Fruit fly (Drosophila melanogaster) Kc167 (cell line): ENCODE results near the gene sqh.
A peak's percentile ranks its signal among the peaks of the same experiment; 100 is the strongest.

Experiments used
- Myc ChIP-seq: fragments of >200 bp; optimal IDR thresholded peaks from 2 replicates; lab custom pipeline; 2017; ENCODE audit warnings: missing external identifiers
- Sin3A ChIP-seq: fragments of >200 bp; optimal IDR thresholded peaks from 2 replicates; lab custom pipeline; 2018; ENCODE audit warnings: missing external identifiers
- h ChIP-seq: fragments of >200 bp; optimal IDR thresholded peaks from 3 replicates; lab custom pipeline; 2018; ENCODE audit warnings: missing external identifiers
- insv ChIP-seq: fragments of >200 bp; optimal IDR thresholded peaks from 3 replicates; lab custom pipeline; 2018; ENCODE audit warnings: missing external identifiers
- psq ChIP-seq: fragments of >200 bp; optimal IDR thresholded peaks from 2 replicates; lab custom pipeline; 2017; ENCODE audit warnings: missing external identifiers
- ttk ChIP-seq: sonication (Bioruptor generic); optimal IDR thresholded peaks from 2 replicates; lab custom pipeline; 2017; ENCODE audit warnings: missing external identifiers

Gene sqh

DNA sequence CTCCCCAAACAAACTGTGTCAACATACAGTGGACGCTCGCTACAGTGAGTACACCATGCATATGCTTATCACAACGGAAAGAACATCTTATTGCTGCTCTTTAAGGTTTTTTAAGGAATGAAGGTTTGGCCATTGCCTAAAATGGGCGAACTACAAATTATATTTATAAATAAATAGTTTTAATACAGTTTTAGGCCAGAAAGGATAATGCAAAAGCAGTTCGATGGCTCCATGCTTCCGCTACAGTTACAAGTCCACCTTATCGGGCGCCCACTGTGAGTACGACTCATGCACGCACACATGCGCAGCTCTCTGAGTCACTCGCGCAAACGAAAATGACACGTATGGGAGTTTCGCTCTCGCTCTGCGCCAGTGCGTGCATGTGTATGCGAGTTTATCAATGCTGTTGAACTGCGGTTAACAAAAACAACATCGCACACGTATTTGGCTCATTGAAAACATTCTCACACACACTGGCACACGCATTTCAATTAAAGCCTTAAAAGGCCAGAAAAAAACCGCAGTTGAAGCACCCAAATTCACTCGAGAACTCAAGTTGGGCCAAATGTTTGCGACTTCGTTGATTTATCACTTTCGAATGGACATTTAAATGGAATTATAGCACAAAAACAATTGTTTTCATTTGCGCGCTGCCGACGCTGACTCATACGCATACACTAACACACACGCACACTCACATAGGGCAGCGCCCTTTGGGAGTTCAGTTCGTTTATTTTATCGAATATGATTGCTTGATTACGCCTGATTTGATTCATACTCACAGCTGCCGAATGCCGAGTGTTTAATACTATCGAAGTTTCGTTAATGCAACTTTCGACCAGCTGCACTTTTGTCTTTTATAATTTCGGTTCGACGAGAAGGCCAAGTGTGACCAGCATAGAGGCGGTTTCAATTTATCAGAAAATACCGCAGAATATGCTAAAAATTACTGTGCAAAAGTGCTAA, at the start of gene sqh:
sqh (minus strand) TSS at position 916 of the 966 bp plus-strand sequence.
- TF ChIP-seq h (lab: Kevin White, UChicago) (no peak), Myc (lab: Kevin White, UChicago) (no peak), psq (lab: Kevin White, UChicago) (no peak), insv (lab: Kevin White, UChicago) (no peak), Sin3A (no peak), ttk (no peak)

DNA sequence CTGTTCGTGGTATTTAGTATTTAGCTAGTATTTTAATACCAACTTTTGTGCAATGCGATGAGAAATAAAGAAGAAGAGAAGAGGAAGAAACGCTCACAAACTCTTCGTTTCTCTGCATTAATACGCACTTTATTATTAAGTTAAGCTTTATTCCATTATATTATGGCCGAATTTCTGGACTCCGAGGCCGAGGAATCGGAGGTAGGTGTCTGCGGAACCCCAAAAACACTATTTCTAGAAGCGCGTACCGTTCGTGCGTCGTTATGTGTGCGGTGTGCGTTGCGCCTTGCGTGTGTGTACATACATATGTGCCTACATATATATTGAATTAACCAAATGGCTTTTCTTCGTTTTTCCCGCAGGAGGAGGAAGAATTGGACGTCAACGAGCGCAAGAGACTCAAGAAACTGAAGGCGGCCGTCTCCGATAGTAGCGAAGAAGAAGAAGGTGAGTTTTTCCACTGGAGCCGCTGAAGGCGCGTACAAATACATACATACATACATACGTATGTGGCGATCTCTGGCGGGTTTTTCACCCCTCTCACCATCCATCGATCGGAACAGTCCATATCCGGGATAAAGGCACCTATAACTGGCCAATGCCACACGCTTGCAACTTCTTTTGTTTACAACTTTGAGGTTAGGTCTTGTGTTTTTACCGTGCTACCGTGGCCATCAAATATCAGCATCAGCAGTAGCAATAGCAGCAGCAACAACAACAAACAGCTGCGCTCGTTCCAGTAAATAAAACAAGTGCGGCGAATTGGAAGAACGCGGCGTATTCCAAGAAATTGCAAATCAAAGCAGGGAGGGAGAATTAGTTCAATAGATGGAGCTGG, 43.0 kb upstream of the sqh start, which contains the start of gene Spt6:
Spt6 (plus strand) TSS at position 53 of the 838 bp plus-strand sequence.
- no peak for TF ChIP-seq ttk
- no peak for TF ChIP-seq h (lab: Kevin White, UChicago)
- TF ChIP-seq insv (lab: Kevin White, UChicago), result no peak
- no peak for TF ChIP-seq Sin3A
- no peak for TF ChIP-seq psq (lab: Kevin White, UChicago)
- TF ChIP-seq Myc (lab: Kevin White, UChicago), result no peak

DNA sequence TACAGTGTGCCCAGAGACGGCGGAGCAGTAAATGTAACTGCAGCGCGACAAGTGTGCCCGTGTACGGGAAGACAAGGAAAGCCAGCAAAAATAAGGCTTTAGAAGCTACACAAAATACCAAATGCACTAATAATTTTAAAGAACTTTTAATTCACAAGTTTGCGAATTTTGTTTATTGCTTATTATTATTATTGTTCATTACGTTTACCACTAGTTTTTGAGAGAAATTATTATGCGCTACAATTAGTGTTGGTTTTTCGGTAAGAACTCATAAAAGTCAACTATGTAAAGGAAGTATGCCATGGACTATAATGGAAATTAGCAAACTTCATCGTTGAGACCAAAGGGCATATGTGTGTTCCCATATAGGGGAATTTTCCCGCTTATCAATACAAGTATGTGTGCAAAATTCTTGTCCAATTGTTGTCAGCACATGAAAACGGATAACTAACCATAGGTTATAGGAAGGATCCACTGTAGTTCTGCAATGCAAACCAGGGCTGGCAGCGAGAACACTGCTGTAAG, 42.3 kb upstream of the sqh start, which contains the start of gene schlank:
schlank (minus strand) TSS at position 42 of the 525 bp plus-strand sequence.
- TF ChIP-seq h (lab: Kevin White, UChicago) (no peak), Sin3A (no peak), Myc (lab: Kevin White, UChicago) (no peak), ttk (no peak), insv (lab: Kevin White, UChicago) (no peak), psq (lab: Kevin White, UChicago) (no peak)

DNA sequence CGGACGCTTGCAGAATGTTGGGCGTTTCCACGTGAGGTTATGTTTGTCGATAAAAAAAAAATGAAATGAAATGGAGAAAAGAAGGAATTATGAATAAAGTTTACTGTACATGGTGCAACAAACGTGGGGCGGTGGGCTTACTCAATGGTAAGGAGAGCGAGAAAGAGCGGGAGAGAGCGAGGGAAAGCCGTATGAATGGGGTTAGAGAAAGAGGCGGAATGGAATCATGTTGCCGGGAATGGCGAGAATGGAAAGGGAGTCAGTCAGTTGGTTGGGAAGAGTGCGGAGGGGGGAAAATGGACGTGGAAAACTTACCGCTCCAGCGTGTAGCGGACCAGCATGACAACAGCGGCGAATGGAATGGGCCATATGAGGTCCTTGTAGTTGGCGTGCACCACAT, 41.2 kb upstream of the sqh start:
- TF ChIP-seq h (lab: Kevin White, UChicago) (no peak), ttk (peak; percentile 51)

DNA sequence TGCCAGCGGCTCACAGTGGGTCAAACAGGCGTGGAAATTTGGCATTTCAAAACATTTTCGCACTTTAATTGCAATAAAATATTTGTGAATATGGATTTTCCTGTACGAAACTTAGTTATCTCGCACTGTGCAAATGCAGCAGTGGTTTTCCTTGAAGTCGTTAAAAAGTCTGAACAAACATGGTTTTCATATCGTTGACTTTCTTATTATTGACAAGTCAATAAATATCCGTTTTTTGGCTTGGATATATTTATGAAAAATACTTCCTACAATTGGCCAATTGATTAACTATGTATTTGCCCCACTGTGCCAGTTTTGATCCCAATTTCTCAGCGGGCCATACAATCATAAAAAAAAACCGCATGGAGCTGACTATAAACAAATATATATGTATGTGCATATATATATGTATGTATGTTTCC, 40.5 kb upstream of the sqh start:
- TF ChIP-seq insv (lab: Kevin White, UChicago) (no peak), ttk (no peak), psq (lab: Kevin White, UChicago) (no peak), h (lab: Kevin White, UChicago) (no peak), Myc (lab: Kevin White, UChicago) (no peak), Sin3A (no peak)

DNA sequence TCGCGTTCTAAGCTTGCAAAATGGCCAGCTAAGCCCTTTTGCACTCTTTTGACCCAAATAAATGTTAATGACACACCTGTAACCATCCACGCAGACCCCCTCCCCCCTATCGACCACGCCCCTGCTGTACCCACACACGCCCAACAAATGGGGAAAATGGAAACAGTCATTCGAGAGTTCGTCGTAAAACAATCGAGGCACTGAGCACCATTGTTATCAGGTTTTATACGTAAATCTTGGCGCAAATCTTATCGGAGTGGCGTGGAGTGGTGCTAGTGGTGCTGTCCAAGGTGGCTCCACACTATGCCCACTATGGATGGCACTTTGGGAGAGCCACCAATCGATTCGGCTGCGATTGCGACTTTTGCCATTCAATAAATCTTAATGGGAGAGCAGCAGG, 39.5 kb upstream of the sqh start:
- TF ChIP-seq psq (lab: Kevin White, UChicago), result no peak
- no peak for TF ChIP-seq Sin3A
- no peak for TF ChIP-seq insv (lab: Kevin White, UChicago)
- no peak for TF ChIP-seq Myc (lab: Kevin White, UChicago)
- TF ChIP-seq ttk, result no peak
- no peak for TF ChIP-seq h (lab: Kevin White, UChicago)

DNA sequence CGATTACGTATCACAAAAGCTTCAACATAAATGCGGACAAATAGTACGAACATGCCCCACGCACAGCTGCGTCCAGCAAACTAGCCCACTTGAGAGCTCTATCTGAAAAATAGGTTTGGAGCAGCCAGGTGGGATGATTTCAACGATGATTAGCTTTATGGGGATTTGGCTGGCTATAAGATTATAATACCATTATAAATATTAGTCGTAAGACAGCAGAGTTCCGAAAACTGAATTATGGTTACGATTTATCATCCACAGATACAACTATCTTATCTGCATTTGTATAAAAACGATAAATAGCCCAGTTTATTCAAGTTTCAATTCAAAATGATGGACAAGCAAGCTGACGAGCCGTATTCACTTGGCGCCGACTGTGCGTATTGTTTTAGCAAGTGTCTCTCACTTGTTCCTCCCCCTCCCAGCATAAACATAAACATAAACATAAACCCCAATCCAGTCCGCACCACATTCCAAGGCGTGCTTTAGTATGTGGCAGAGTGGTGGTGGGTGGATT, 38.7 kb upstream of the sqh start:
- TF ChIP-seq h (lab: Kevin White, UChicago), result no peak
- no peak for TF ChIP-seq psq (lab: Kevin White, UChicago)

DNA sequence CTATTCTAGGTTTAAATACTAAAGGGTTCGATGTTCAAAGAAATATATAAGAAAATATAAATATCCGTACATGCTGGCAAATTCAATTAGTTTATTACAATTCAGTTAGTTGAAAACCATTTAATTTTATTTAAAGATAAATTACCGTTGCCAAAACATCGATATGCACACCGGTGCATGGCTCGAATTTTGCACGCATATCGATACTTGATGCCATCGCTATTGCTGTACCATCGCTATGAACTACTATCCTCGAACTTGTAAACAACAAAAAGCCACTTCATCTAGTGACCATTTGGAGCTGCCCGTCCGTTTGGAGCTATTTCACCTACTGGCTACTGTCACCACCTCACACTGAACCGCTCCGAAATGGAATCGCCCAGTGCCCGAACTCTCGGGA, 36.0 kb upstream of the sqh start, which contains the start of gene Josd:
Josd (plus strand) TSS at position 270 of the 400 bp plus-strand sequence.
- TF ChIP-seq Myc (lab: Kevin White, UChicago), result no peak
- TF ChIP-seq h (lab: Kevin White, UChicago), result no peak
- TF ChIP-seq psq (lab: Kevin White, UChicago), result no peak
- TF ChIP-seq Sin3A, result no peak
- TF ChIP-seq insv (lab: Kevin White, UChicago), result no peak
- TF ChIP-seq ttk, result no peak

DNA sequence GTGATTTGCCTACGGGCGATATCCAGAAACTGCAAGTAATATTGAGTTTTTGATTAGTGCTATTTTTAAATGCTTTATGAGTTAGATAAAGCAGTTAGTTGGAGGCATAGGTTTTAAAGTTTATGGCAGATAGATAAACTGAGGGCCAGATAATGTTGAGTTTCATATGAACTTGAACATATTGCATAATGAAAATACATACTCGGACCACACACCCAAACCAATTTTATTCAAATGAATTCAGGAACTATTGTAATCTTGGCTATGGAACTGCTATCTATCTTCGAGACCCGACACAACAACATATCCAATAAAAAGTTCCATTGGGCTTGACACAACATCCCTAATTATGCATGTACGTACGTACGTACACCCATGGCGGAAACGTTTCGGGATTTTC, 34.8 kb upstream of the sqh start:
- TF ChIP-seq insv (lab: Kevin White, UChicago), result no peak
- no peak for TF ChIP-seq Sin3A
- TF ChIP-seq h (lab: Kevin White, UChicago), result no peak
- TF ChIP-seq psq (lab: Kevin White, UChicago), result no peak
- TF ChIP-seq Myc (lab: Kevin White, UChicago), result no peak
- TF ChIP-seq ttk, result no peak

DNA sequence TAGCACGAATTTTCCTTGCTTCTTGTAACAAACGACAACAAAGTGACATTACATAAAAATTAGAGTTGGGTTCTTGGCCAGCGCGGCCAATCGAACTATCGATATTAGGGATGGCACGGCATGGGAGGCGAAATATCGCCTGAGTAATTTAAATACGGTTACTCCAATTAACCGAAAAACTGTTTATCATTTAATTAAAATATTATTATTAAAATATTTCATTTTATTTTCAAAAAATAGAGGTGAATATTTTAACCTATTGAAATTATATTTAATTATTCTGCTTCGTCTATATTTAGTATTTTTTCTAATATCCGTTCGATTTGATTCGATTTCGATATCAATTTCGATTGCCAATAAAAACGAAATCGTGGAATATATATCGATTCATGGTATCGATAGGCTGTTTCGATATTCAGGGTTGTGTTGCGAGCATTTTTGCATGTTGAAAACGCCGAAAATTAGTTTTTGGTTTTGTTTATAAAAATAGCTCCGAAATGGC, 30.5 kb upstream of the sqh start, which contains the start of the genes Rbcn-3A and Spx:
Rbcn-3A (minus strand) TSS at position 74 of the 502 bp plus-strand sequence.
Spx (plus strand) TSS at position 409 of the 502 bp plus-strand sequence.
- TF ChIP-seq psq (lab: Kevin White, UChicago) (no peak), Myc (lab: Kevin White, UChicago) (no peak), insv (lab: Kevin White, UChicago) (no peak), Sin3A (no peak), ttk (no peak), h (lab: Kevin White, UChicago) (no peak)
